Fruit fly (Drosophila melanogaster): ENCODE results near the gene Rala.

The Rala gene

dm6 chrX:3742002-3742722 is 22.7 kb upstream of the Rala start (continued):
- TF ChIP-seq ttk (GFP tag; IDR thresholded peaks at IDR 0.05) (peak; percentile 100), pros (GFP tag; optimal IDR thresholded peaks at IDR 0.05) (peak; percentile 96), Dek (tag; optimal IDR thresholded peaks at IDR 0.05) (peak; percentile 99), NFAT (GFP tag; IDR thresholded peaks at IDR 0.05) (peak; percentile 100), emc (GFP tag; optimal IDR thresholded peaks at IDR 0.05) (peak; percentile 98), CG7839 (tag; optimal IDR thresholded peaks at IDR 0.05) (peak; percentile 100), Stat92E (GFP tag; optimal IDR thresholded peaks at IDR 0.05) (peak in 1 of 3 experiments; percentile 97), gro (GFP tag; optimal IDR thresholded peaks at IDR 0.05) (peak; percentile 99), E2f1 (GFP tag; IDR thresholded peaks at IDR 0.05) (peak; percentile 99), ATbp (GFP tag; optimal IDR thresholded peaks at IDR 0.05) (peak; percentile 100), jigr1 (GFP tag; IDR thresholded peaks at IDR 0.05) (peak; percentile 97), dimm (GFP tag; IDR thresholded peaks at IDR 0.05) (peak; percentile 98), CG18262 (tag; optimal IDR thresholded peaks at IDR 0.05) (peak; percentile 99), CG10321 (GFP tag; IDR thresholded peaks at IDR 0.05) (peak; percentile 88), Scr (GFP tag; IDR thresholded peaks at IDR 0.05; ENCODE audit: partially characterized antibody) (0 out of 2 replicates have a peak, but pooled peaks have one; percentile 18), sqz (GFP tag; optimal IDR thresholded peaks at IDR 0.05) (peak; percentile 100), nerfin-2 (GFP tag; IDR thresholded peaks at IDR 0.05; ENCODE audit: partially characterized antibody) (no peak), Doc3 (GFP tag; IDR thresholded peaks at IDR 0.05; ENCODE audit: partially characterized antibody) (0 out of 3 replicates have a peak, but pooled peaks have one; percentile 2), zen (tag; optimal IDR thresholded peaks at IDR 0.05) (peak; percentile 99), insv (GFP tag; optimal IDR thresholded peaks at IDR 0.05) (peak; percentile 74 to 90), nerfin-1 (tag; optimal IDR thresholded peaks at IDR 0.05) (peak; percentile 98), sens-2 (GFP tag; IDR thresholded peaks at IDR 0.05) (peak; percentile 99), CG2875 (GFP tag; optimal IDR thresholded peaks at IDR 0.05) (peak; percentile 99), Chrac-16 (GFP tag; optimal IDR thresholded peaks at IDR 0.05) (peak; percentile 100), bsh (GFP tag; optimal IDR thresholded peaks at IDR 0.05) (peak; percentile 89 to 100), CG8089 (GFP tag; optimal IDR thresholded peaks at IDR 0.05) (peak; percentile 99), peb (GFP tag; IDR thresholded peaks at IDR 0.05) (peak; percentile 99), Nf-YC (tag; optimal IDR thresholded peaks at IDR 0.05) (peak; percentile 95), Oli (tag; optimal IDR thresholded peaks at IDR 0.05) (peak; percentile 100), CG7556 (GFP tag; optimal IDR thresholded peaks at IDR 0.05) (peak; percentile 100), az2 (GFP tag; optimal IDR thresholded peaks at IDR 0.05) (peak; percentile 100), CG1603 (tag; optimal IDR thresholded peaks at IDR 0.05) (peak; percentile 99), CG2678 (tag; optimal IDR thresholded peaks at IDR 0.05) (peak; percentile 100), CG14965 (GFP tag; optimal IDR thresholded peaks at IDR 0.05; ENCODE audit: borderline replicate concordance) (peak; percentile 93), org-1 (GFP tag; optimal IDR thresholded peaks at IDR 0.05) (peak; percentile 100), tll (GFP tag; optimal IDR thresholded peaks at IDR 0.05) (peak; percentile 36 to 85), stc (GFP tag; IDR thresholded peaks at IDR 0.05) (peak; percentile 99), CG16813 (GFP tag; IDR thresholded peaks at IDR 0.05; ENCODE audit: partially characterized antibody) (peak; percentile 47; the same call in 2 of the 3 replicates), Spps (tag; optimal IDR thresholded peaks at IDR 0.05) (peak; percentile 99), CG7271 (tag; optimal IDR thresholded peaks at IDR 0.05) (peak; percentile 98), Hmr (GFP tag; optimal IDR thresholded peaks at IDR 0.05) (peak; percentile 100), grn (GFP tag; optimal IDR thresholded peaks at IDR 0.05) (peak; percentile 94), psq (GFP tag; optimal IDR thresholded peaks at IDR 0.05) (peak; percentile 96), ind (GFP tag; optimal IDR thresholded peaks at IDR 0.05) (peak; percentile 99), Dip2 (GFP tag; IDR thresholded peaks at IDR 0.05) (peak; percentile 77), trh (GFP tag; optimal IDR thresholded peaks at IDR 0.05) (peak; percentile 99), CG12659 (GFP tag; optimal IDR thresholded peaks at IDR 0.05) (peak; percentile 100)
